Fruit fly (Drosophila melanogaster) whole organism: ENCODE data around the gene CG44044.

Source experiments
- EcR ChIP-seq, 2 experiments: fragments of >200 bp; optimal IDR thresholded peaks; 2 replicates each; lab custom pipeline; 2017; ENCODE audit warnings: missing biosample characterization in 2 of 2, missing genetic modification characterization in 2 of 2, missing genetic modification reagents in 2 of 2
- pan ChIP-seq: fragments of >200 bp; optimal IDR thresholded peaks from 2 replicates; lab custom pipeline; 2017
- psq ChIP-seq: fragments of >200 bp; optimal IDR thresholded peaks from 2 replicates; lab custom pipeline; 2017

dm6 chr3R:16360008-16360407 lies 38.4 kb downstream of the CG44044 start, which contains the start of gene CG42446:
- no peak for TF ChIP-seq pan (lab: Kevin White, UChicago)
- TF ChIP-seq EcR (GFP tag; optimal IDR thresholded peaks at IDR 0.05; lab: Kevin White, UChicago): no peak
- TF ChIP-seq psq: no peak
